Worm (Caenorhabditis elegans): ENCODE data around the gene ekl-6.

DNA sequence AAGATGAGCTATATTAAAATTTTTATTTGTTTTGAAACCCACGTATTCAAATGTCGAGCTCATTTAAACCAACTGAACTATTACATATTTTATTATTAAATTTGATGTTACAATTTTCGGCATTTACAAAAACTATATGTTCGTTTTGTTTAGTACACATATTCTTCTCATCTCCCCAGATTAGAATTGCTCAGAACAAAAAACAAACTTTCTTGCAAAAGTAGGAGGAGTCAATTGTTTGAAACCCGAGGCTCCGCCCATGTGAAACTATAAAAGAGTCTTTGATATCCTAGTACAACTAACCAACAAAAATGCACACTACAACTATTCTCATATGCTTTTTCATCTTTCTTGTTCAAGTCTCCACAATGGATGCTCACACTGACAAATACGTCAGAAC lies 38.2 kb upstream of the ekl-6 start, which contains the start of gene ins-22:
- TF ChIP-seq efl-1 (GFP tag; optimal IDR thresholded peaks at IDR 0.05) (no peak), F37B4.10 (GFP tag; IDR thresholded peaks at IDR 0.05) (no peak), F57C9.4 (tag; optimal IDR thresholded peaks at IDR 0.05) (no peak), F33H1.4 (GFP tag; IDR thresholded peaks at IDR 0.05) (no peak), mel-28 (tag; optimal IDR thresholded peaks at IDR 0.05; ENCODE audit: borderline replicate concordance) (no peak), lin-40 (tag; optimal IDR thresholded peaks at IDR 0.05) (no peak), unc-130 (GFP tag; optimal IDR thresholded peaks at IDR 0.05) (no peak), ceh-27 (GFP tag; optimal IDR thresholded peaks at IDR 0.05) (no peak), pbrm-1 (GFP tag; IDR thresholded peaks at IDR 0.05) (no peak), unc-62 (GFP tag; optimal IDR thresholded peaks at IDR 0.05) (no peak), mcd-1 (GFP tag; IDR thresholded peaks at IDR 0.05) (no peak), madf-6 (GFP tag; IDR thresholded peaks at IDR 0.05) (no peak)

Measured in whole organism, young adult.